Worm (Caenorhabditis elegans): Measurements from ENCODE around the gene T24H7.2.
A peak's percentile ranks its signal among the peaks of the same experiment; 100 is the strongest.

ce11 chrII:6248503-6248902, 1.4 kb downstream of the T24H7.2 start:
- TF ChIP-seq Y55F3AM.14 (GFP tag; optimal IDR thresholded peaks at IDR 0.05) (no peak), sma-3 (GFP tag; optimal IDR thresholded peaks at IDR 0.05) (peak; percentile 68), unc-55 (GFP tag; optimal IDR thresholded peaks at IDR 0.05) (peak; percentile 30), nhr-77 (tag; optimal IDR thresholded peaks at IDR 0.05) (no peak), nhr-6 (tag; optimal IDR thresholded peaks at IDR 0.05) (no peak), elt-1 (tag; optimal IDR thresholded peaks at IDR 0.05) (no peak)
